Worm (Caenorhabditis elegans) whole organism, L1 larva: ENCODE data around the gene B0212.3.
A peak's percentile ranks its signal among the peaks of the same experiment; 100 is the strongest.

Experiments used
- C04F5.9 ChIP-seq: sonication (generic microtip); optimal IDR thresholded peaks from 2 replicates; lab custom pipeline; 2016; ENCODE audit warnings: missing genetic modification characterization, missing compliant biosample characterization
- C16A3.4 ChIP-seq: fragments of 150-350 bp; optimal IDR thresholded peaks from 2 replicates; lab custom pipeline; 2014; ENCODE audit warnings: missing biosample characterization, missing genetic modification characterization
- C34B4.2 ChIP-seq: sonication (generic microtip); optimal IDR thresholded peaks from 2 replicates; lab custom pipeline; 2017; ENCODE audit warnings: mild to moderate bottlenecking, missing genetic modification characterization, missing compliant biosample characterization
- Y116A8C.19 ChIP-seq: sonication (generic microtip); optimal IDR thresholded peaks from 2 replicates; lab custom pipeline; 2016; ENCODE audit warnings: missing compliant biosample characterization, missing genetic modification characterization, borderline replicate concordance
- aha-1 ChIP-seq: fragments of 150-350 bp; optimal IDR thresholded peaks from 2 replicates; lab custom pipeline; 2014; ENCODE audit warnings: missing biosample characterization, missing genetic modification characterization
- alr-1 ChIP-seq: fragments of 200-800 bp; sonication (Bioruptor generic); optimal IDR thresholded peaks from 2 replicates; lab custom pipeline; 2018; ENCODE audit warnings: borderline replicate concordance, mild to moderate bottlenecking, missing genetic modification characterization, missing compliant biosample characterization
- ama-1 ChIP-seq: fragments of 150-350 bp; optimal IDR thresholded peaks from 2 replicates; lab custom pipeline; 2014
- blmp-1 ChIP-seq: fragments of 150-350 bp; optimal IDR thresholded peaks from 2 replicates; lab custom pipeline; 2014; ENCODE audit warnings: missing biosample characterization, missing genetic modification characterization
- ceh-63 ChIP-seq: fragments of 200-800 bp; sonication (Bioruptor generic); optimal IDR thresholded peaks from 2 replicates; lab custom pipeline; 2018; ENCODE audit warnings: mild to moderate bottlenecking, missing genetic modification characterization, missing compliant biosample characterization
- ceh-88 ChIP-seq: fragments of 200-800 bp; sonication (Bioruptor generic); IDR thresholded peaks from 2 replicates; pipeline ENCODE4 v1.3.6; 2022; ENCODE audit warnings: missing genetic modification characterization, missing compliant biosample characterization
- ces-1 ChIP-seq: fragments of 150-350 bp; optimal IDR thresholded peaks from 2 replicates; lab custom pipeline; 2014; ENCODE audit warnings: missing biosample characterization, missing genetic modification reagents, missing genetic modification characterization
- dpl-1 ChIP-seq, 3 experiments: fragments of 150-350 bp in 2 of 3; sonication (generic microtip) in 1 of 3; optimal IDR thresholded peaks; 2 replicates each; lab custom pipeline; 2014 to 2017; ENCODE audit warnings: missing biosample characterization in 3 of 3, missing genetic modification characterization in 3 of 3, missing genetic modification reagents in 3 of 3
- dsc-1 ChIP-seq: sonication (generic microtip); optimal IDR thresholded peaks from 2 replicates; lab custom pipeline; 2016; ENCODE audit warnings: mild to moderate bottlenecking, missing genetic modification characterization, missing compliant biosample characterization
- efl-1 ChIP-seq, 4 experiments: fragments of 150-350 bp; optimal IDR thresholded peaks in 3 of 4; peaks in 1 of 4; 1 replicate in 1 of 4; 2 replicates in 3 of 4; lab custom pipeline; 2014; ENCODE audit warnings: missing biosample characterization in 2 of 4, missing genetic modification characterization in 2 of 4, missing genetic modification reagents in 2 of 4
- efl-3 ChIP-seq: fragments of 200-800 bp; sonication (Bioruptor generic); optimal IDR thresholded peaks from 2 replicates; lab custom pipeline; 2018; ENCODE audit warnings: mild to moderate bottlenecking, missing genetic modification characterization, missing compliant biosample characterization
- elt-2 ChIP-seq: sonication (generic microtip); optimal IDR thresholded peaks from 2 replicates; lab custom pipeline; 2016; ENCODE audit warnings: missing genetic modification characterization, mild to moderate bottlenecking, inconsistent platforms, missing compliant biosample characterization, missing genetic modification reagents
- elt-3 ChIP-seq, 6 experiments: fragments of 150-350 bp in 1 of 6; sonication (generic microtip); optimal IDR thresholded peaks; 2 replicates each; lab custom pipeline; 2017 to 2018; ENCODE audit warnings: missing biosample characterization in 6 of 6, missing genetic modification characterization in 6 of 6, inconsistent platforms in 1 of 6
- fos-1 ChIP-seq: fragments of 150-350 bp; optimal IDR thresholded peaks from 2 replicates; lab custom pipeline; 2014; ENCODE audit warnings: missing biosample characterization, missing genetic modification characterization
- hlh-17 ChIP-seq: fragments of 200-800 bp; sonication (Bioruptor generic); optimal IDR thresholded peaks from 2 replicates; lab custom pipeline; 2018; ENCODE audit warnings: missing genetic modification characterization, mild to moderate bottlenecking, missing compliant biosample characterization, moderate library complexity, borderline replicate concordance
- hpl-2 ChIP-seq: fragments of 150-350 bp; optimal IDR thresholded peaks from 2 replicates; lab custom pipeline; 2014; ENCODE audit warnings: missing biosample characterization, missing genetic modification reagents, missing genetic modification characterization
- irx-1 ChIP-seq: sonication (generic microtip); optimal IDR thresholded peaks from 2 replicates; lab custom pipeline; 2016; ENCODE audit warnings: missing genetic modification characterization, missing compliant biosample characterization
- jun-1 ChIP-seq: fragments of 150-350 bp; optimal IDR thresholded peaks from 2 replicates; lab custom pipeline; 2014; ENCODE audit warnings: missing biosample characterization, missing genetic modification reagents, missing genetic modification characterization
- lin-14 ChIP-seq: fragments of 200-800 bp; sonication (Bioruptor generic); optimal IDR thresholded peaks from 2 replicates; lab custom pipeline; 2018; ENCODE audit warnings: mild to moderate bottlenecking, missing genetic modification characterization, moderate library complexity, missing compliant biosample characterization
- lin-15B ChIP-seq: fragments of 150-350 bp; sonication (generic microtip); optimal IDR thresholded peaks from 3 replicates; lab custom pipeline; 2014; ENCODE audit warnings: missing biosample characterization, missing genetic modification characterization
- lin-39 ChIP-seq: fragments of 150-350 bp; optimal IDR thresholded peaks from 2 replicates; lab custom pipeline; 2014; ENCODE audit warnings: missing biosample characterization, missing genetic modification reagents, missing genetic modification characterization
- lir-3 ChIP-seq: sonication (generic microtip); optimal IDR thresholded peaks from 2 replicates; lab custom pipeline; 2016; ENCODE audit warnings: mild to moderate bottlenecking, missing genetic modification characterization, moderate library complexity, missing compliant biosample characterization; ENCODE audit not compliant: poor library complexity
- lsy-2 ChIP-seq, 2 experiments: fragments of 150-350 bp; optimal IDR thresholded peaks; 2 replicates each; lab custom pipeline; 2014; ENCODE audit warnings: missing biosample characterization in 2 of 2, missing genetic modification characterization in 2 of 2
- mab-9 ChIP-seq: fragments of 200-800 bp; sonication (Bioruptor generic); IDR thresholded peaks from 2 replicates; pipeline ENCODE4 v1.3.6; 2022; ENCODE audit warnings: missing genetic modification reagents, missing genetic modification characterization, missing compliant biosample characterization
- nhr-12 ChIP-seq: sonication (generic microtip); optimal IDR thresholded peaks from 2 replicates; lab custom pipeline; 2017; ENCODE audit warnings: missing biosample characterization, missing genetic modification characterization
- nhr-19 ChIP-seq: fragments of 200-800 bp; sonication (Bioruptor generic); conservative IDR thresholded peaks from 2 replicates; pipeline ENCODE4 v1.3.6; 2022; ENCODE audit warnings: missing genetic modification characterization, missing compliant biosample characterization
- nhr-237 ChIP-seq: fragments of 150-350 bp; optimal IDR thresholded peaks from 2 replicates; lab custom pipeline; 2014; ENCODE audit warnings: missing biosample characterization, missing genetic modification characterization
- nhr-28 ChIP-seq: fragments of 150-350 bp; optimal IDR thresholded peaks from 2 replicates; lab custom pipeline; 2014; ENCODE audit warnings: missing biosample characterization, missing genetic modification characterization
- nhr-76 ChIP-seq: sonication (generic microtip); optimal IDR thresholded peaks from 2 replicates; lab custom pipeline; 2017; ENCODE audit warnings: missing biosample characterization, missing genetic modification characterization
- nhr-77 ChIP-seq: fragments of 150-350 bp; optimal IDR thresholded peaks from 2 replicates; lab custom pipeline; 2014; ENCODE audit warnings: missing biosample characterization, missing genetic modification characterization
- nhr-85 ChIP-seq: sonication (generic microtip); peaks from one replicate; lab custom pipeline; 2016; ENCODE audit warnings: missing genetic modification characterization, inconsistent platforms, missing compliant biosample characterization
- pax-3 ChIP-seq: fragments of 200-800 bp; sonication (Bioruptor generic); optimal IDR thresholded peaks from 2 replicates; lab custom pipeline; 2018; ENCODE audit warnings: mild to moderate bottlenecking, missing genetic modification characterization, moderate library complexity, missing compliant biosample characterization
- pqm-1 ChIP-seq: sonication (generic microtip); optimal IDR thresholded peaks from 3 replicates; lab custom pipeline; 2017; ENCODE audit warnings: missing biosample characterization, missing genetic modification characterization
- rnt-1 ChIP-seq: sonication (generic microtip); optimal IDR thresholded peaks from 2 replicates; lab custom pipeline; 2016; ENCODE audit warnings: mild to moderate bottlenecking, missing genetic modification characterization, moderate library complexity, missing compliant biosample characterization
- skn-1 ChIP-seq: fragments of 150-350 bp; optimal IDR thresholded peaks from 2 replicates; lab custom pipeline; 2014; ENCODE audit warnings: missing biosample characterization, missing genetic modification characterization
- snpc-4 ChIP-seq: fragments of 150-350 bp; optimal IDR thresholded peaks from 2 replicates; lab custom pipeline; 2014; ENCODE audit warnings: missing biosample characterization, missing genetic modification characterization
- sox-4 ChIP-seq: sonication (generic microtip); optimal IDR thresholded peaks from 2 replicates; lab custom pipeline; 2016; ENCODE audit warnings: missing genetic modification characterization, missing compliant biosample characterization
- sptf-1 ChIP-seq: fragments of 150-350 bp; optimal IDR thresholded peaks from 2 replicates; lab custom pipeline; 2014; ENCODE audit warnings: missing biosample characterization, missing genetic modification characterization
- sup-37 ChIP-seq: fragments of 200-800 bp; sonication (Bioruptor generic); optimal IDR thresholded peaks from 2 replicates; lab custom pipeline; 2018; ENCODE audit warnings: mild to moderate bottlenecking, missing genetic modification characterization, missing compliant biosample characterization
- swsn-7 ChIP-seq: sonication (generic microtip); optimal IDR thresholded peaks from 2 replicates; lab custom pipeline; 2016; ENCODE audit warnings: missing genetic modification characterization, missing compliant biosample characterization
- unc-62 ChIP-seq: fragments of 150-350 bp; optimal IDR thresholded peaks from 2 replicates; lab custom pipeline; 2014; ENCODE audit warnings: missing biosample characterization, missing genetic modification reagents, missing genetic modification characterization
- unc-86 ChIP-seq: sonication (generic microtip); optimal IDR thresholded peaks from 2 replicates; lab custom pipeline; 2016; ENCODE audit warnings: missing genetic modification characterization, missing compliant biosample characterization
- vab-15 ChIP-seq: sonication (generic microtip); optimal IDR thresholded peaks from 2 replicates; lab custom pipeline; 2017; ENCODE audit warnings: missing genotype, mild to moderate bottlenecking, missing genetic modification characterization, missing compliant biosample characterization
- zip-4 ChIP-seq: fragments of 200-800 bp; sonication (Bioruptor generic); optimal IDR thresholded peaks from 2 replicates; lab custom pipeline; 2018; ENCODE audit warnings: mild to moderate bottlenecking, missing genetic modification characterization, moderate library complexity, missing compliant biosample characterization
- ztf-4 ChIP-seq: fragments of 150-350 bp; optimal IDR thresholded peaks from 2 replicates; lab custom pipeline; 2014; ENCODE audit warnings: missing biosample characterization, missing genetic modification characterization

B0212.3 gene

ce11 chrIV:3548315-3548714 is 8.3 kb downstream of the B0212.3 start (continued):
- TF ChIP-seq C16A3.4 (tag; lab: Kevin White, UChicago) (no peak), swsn-7 (tag; lab: Kevin White, UChicago) (no peak), sup-37 (GFP tag; lab: Kevin White, UChicago) (no peak), mab-9 (GFP tag; lab: Robert Waterston, UW) (no peak), nhr-77 (no peak), dsc-1 (no peak)

ce11 chrIV:3551777-3552462 is 11.9 kb downstream of the B0212.3 start:
- no peak for TF ChIP-seq efl-3 (GFP tag; lab: Kevin White, UChicago)
- TF ChIP-seq ceh-88 (GFP tag; lab: Robert Waterston, UW) = no peak
- peak; percentile 61 for TF ChIP-seq nhr-19 (GFP tag; lab: Robert Waterston, UW)
- no peak for TF ChIP-seq pqm-1
- no peak for TF ChIP-seq nhr-237 (tag; lab: Kevin White, UChicago)
- peak; percentile 58 for TF ChIP-seq swsn-7 (tag; lab: Kevin White, UChicago)
- no peak for TF ChIP-seq alr-1 (tag; lab: Kevin White, UChicago)
- no peak for TF ChIP-seq ztf-4 (tag; lab: Kevin White, UChicago)
- peak; percentile 41 for TF ChIP-seq nhr-85 (tag; lab: Kevin White, UChicago)
- TF ChIP-seq sptf-1 (tag; lab: Kevin White, UChicago) = no peak
- peak; percentile 36 for TF ChIP-seq skn-1 (tag; lab: Kevin White, UChicago)
- no peak for TF ChIP-seq elt-3 (tag; optimal IDR thresholded peaks at IDR 0.05; lab: Kevin White, UChicago)
- TF ChIP-seq C04F5.9 (tag; lab: Kevin White, UChicago) = no peak
- no peak for TF ChIP-seq aha-1 (tag; lab: Kevin White, UChicago)
- no peak for TF ChIP-seq hlh-17 (GFP tag; lab: Kevin White, UChicago)
- TF ChIP-seq Y116A8C.19 = no peak
- peak; percentile 20 to 33 (median 27) for TF ChIP-seq dpl-1 (GFP tag; optimal IDR thresholded peaks at IDR 0.05; lab: Kevin White, UChicago)
- no peak for TF ChIP-seq nhr-28
- TF ChIP-seq jun-1 (tag; lab: Kevin White, UChicago) = peak; percentile 57
- no peak for TF ChIP-seq lin-15B (tag; lab: Kevin White, UChicago)
- TF ChIP-seq mab-9 (GFP tag; lab: Robert Waterston, UW) = no peak
- peak; percentile 39 for TF ChIP-seq unc-86 (tag; lab: Kevin White, UChicago)
- no peak for TF ChIP-seq blmp-1 (tag; lab: Kevin White, UChicago)
- peak; percentile 62 for TF ChIP-seq dsc-1
- TF ChIP-seq nhr-76 = no peak
- peak; percentile 51 for TF ChIP-seq fos-1 (tag; lab: Kevin White, UChicago)
- peak; percentile 13 for TF ChIP-seq sox-4 (tag; lab: Kevin White, UChicago)
- TF ChIP-seq lin-14 (GFP tag; lab: Kevin White, UChicago) = peak; percentile 55
- no peak for TF ChIP-seq ceh-63 (GFP tag; lab: Kevin White, UChicago)
- no peak for TF ChIP-seq C34B4.2 (tag; lab: Kevin White, UChicago)
- no peak for TF ChIP-seq ama-1 (lab: Kevin White, UChicago)
- no peak for TF ChIP-seq ces-1 (GFP tag; lab: Kevin White, UChicago)
- peak; percentile 69 for TF ChIP-seq rnt-1
- no peak for TF ChIP-seq hpl-2
- TF ChIP-seq lin-39 (tag; lab: Kevin White, UChicago) = no peak
- TF ChIP-seq lsy-2 (tag; optimal IDR thresholded peaks at IDR 0.05; lab: Kevin White, UChicago) = peak; percentile 34 to 71
- TF ChIP-seq irx-1 (tag; lab: Kevin White, UChicago) = no peak
- no peak for TF ChIP-seq nhr-12 (tag; lab: Kevin White, UChicago)
- peak; percentile 24 to 46 for TF ChIP-seq efl-1 (optimal IDR thresholded peaks at IDR 0.05; lab: Kevin White, UChicago)
- TF ChIP-seq efl-1 (GFP tag; optimal IDR thresholded peaks at IDR 0.05 in 1 of 2; lab: Kevin White, UChicago) = peak; percentile 45 to 93
- peak; percentile 42 for TF ChIP-seq snpc-4 (tag; lab: Kevin White, UChicago)
- peak; percentile 27 for TF ChIP-seq pax-3
- TF ChIP-seq lir-3 (tag; lab: Kevin White, UChicago) = no peak
- peak; percentile 32 for TF ChIP-seq elt-2
- TF ChIP-seq unc-62 (GFP tag; lab: Kevin White, UChicago) = no peak
- no peak for TF ChIP-seq vab-15
- TF ChIP-seq zip-4 (GFP tag; lab: Kevin White, UChicago) = no peak
- TF ChIP-seq sup-37 (GFP tag; lab: Kevin White, UChicago) = no peak
